Worm (Caenorhabditis elegans) whole organism, young adult: ENCODE measurements around the gene clec-202.
A peak's percentile ranks its signal among the peaks of the same experiment; 100 is the strongest.

Experiments
- F22D6.2 ChIP-seq: sonication (generic microtip); optimal IDR thresholded peaks from 2 replicates; lab custom pipeline; 2016; ENCODE audit warnings: mild to moderate bottlenecking, missing genetic modification characterization, missing compliant biosample characterization
- F23B12.7 ChIP-seq: sonication (generic microtip); optimal IDR thresholded peaks from 2 replicates; lab custom pipeline; 2017; ENCODE audit warnings: missing genetic modification characterization, mild to moderate bottlenecking, missing compliant biosample characterization, antibody characterized with exemption, moderate library complexity; ENCODE audit not compliant: insufficient read depth
- F37B4.10 ChIP-seq: fragments of 200-800 bp; sonication (Bioruptor generic); IDR thresholded peaks from 2 replicates; pipeline ENCODE4 v1.3.6; 2022; ENCODE audit warnings: missing genetic modification characterization, missing compliant biosample characterization
- K12H6.12 ChIP-seq: fragments of 200-800 bp; sonication (Bioruptor generic); optimal IDR thresholded peaks from 2 replicates; lab custom pipeline; 2018; ENCODE audit warnings: mild to moderate bottlenecking, missing genetic modification characterization, missing compliant biosample characterization
- Y53F4B.3 ChIP-seq: fragments of 200-800 bp; sonication (Bioruptor generic); IDR thresholded peaks from 2 replicates; pipeline ENCODE4 v1.3.6; 2022; ENCODE audit warnings: missing genetic modification reagents, missing genetic modification characterization, missing compliant biosample characterization
- Y53G8AR.9 ChIP-seq: fragments of 200-800 bp; sonication (Bioruptor generic); conservative IDR thresholded peaks from 2 replicates; pipeline ENCODE4 v1.3.6; 2022; ENCODE audit warnings: missing genetic modification reagents, missing genetic modification characterization, missing compliant biosample characterization
- Y79H2A.3 ChIP-seq: fragments of 200-800 bp; sonication (Bioruptor generic); conservative IDR thresholded peaks from 2 replicates; pipeline ENCODE4 v1.3.6; 2022; ENCODE audit warnings: missing genetic modification reagents, missing genetic modification characterization, missing compliant biosample characterization
- ama-1 ChIP-seq, 3 experiments: fragments of 150-350 bp in 1 of 3; sonication (generic microtip) in 2 of 3; optimal IDR thresholded peaks; 2 replicates each; lab custom pipeline; 2014 to 2018; ENCODE audit warnings: missing biosample characterization in 2 of 3, missing genetic modification characterization in 2 of 3, missing genetic modification reagents in 2 of 3
- aptf-3 ChIP-seq: fragments of 200-800 bp; sonication (Bioruptor generic); IDR thresholded peaks from 2 replicates; pipeline ENCODE4 v1.3.6; 2022; ENCODE audit warnings: missing genetic modification characterization, missing compliant biosample characterization
- attf-5 ChIP-seq: fragments of 200-800 bp; sonication (Bioruptor generic); optimal IDR thresholded peaks from 2 replicates; lab custom pipeline; 2018; ENCODE audit warnings: mild to moderate bottlenecking, missing genetic modification characterization, missing compliant biosample characterization
- bed-1 ChIP-seq: fragments of 200-800 bp; sonication (Bioruptor generic); IDR thresholded peaks from 2 replicates; pipeline ENCODE4 v1.3.6; 2022; ENCODE audit warnings: missing genetic modification reagents, missing genetic modification characterization, missing compliant biosample characterization
- ceh-79 ChIP-seq: sonication (generic microtip); optimal IDR thresholded peaks from 2 replicates; lab custom pipeline; 2017; ENCODE audit warnings: mild to moderate bottlenecking, missing genetic modification characterization, missing compliant biosample characterization
- dpl-1 ChIP-seq: fragments of 150-350 bp; optimal IDR thresholded peaks from 2 replicates; lab custom pipeline; 2014; ENCODE audit warnings: missing biosample characterization, missing genetic modification reagents, missing genetic modification characterization
- efl-1 ChIP-seq: fragments of 150-350 bp; optimal IDR thresholded peaks from 2 replicates; lab custom pipeline; 2014; ENCODE audit warnings: missing biosample characterization, missing genetic modification reagents, missing genetic modification characterization
- ets-4 ChIP-seq: fragments of 200-800 bp; sonication (Bioruptor generic); optimal IDR thresholded peaks from 2 replicates; lab custom pipeline; 2018; ENCODE audit warnings: mild to moderate bottlenecking, missing genetic modification characterization, missing compliant biosample characterization
- gei-17 ChIP-seq: fragments of 200-800 bp; sonication (Bioruptor generic); optimal IDR thresholded peaks from 2 replicates; lab custom pipeline; 2018; ENCODE audit warnings: mild to moderate bottlenecking, missing genetic modification characterization, missing compliant biosample characterization
- hmg-1.2 ChIP-seq: fragments of 200-800 bp; sonication (Bioruptor generic); IDR thresholded peaks from 2 replicates; pipeline ENCODE4 v1.3.6; 2022; ENCODE audit warnings: missing genetic modification reagents, missing genetic modification characterization, missing compliant biosample characterization
- hsf-1 ChIP-seq: fragments of 200-800 bp; sonication (Bioruptor generic); IDR thresholded peaks from 2 replicates; pipeline ENCODE4 v1.3.6; 2022; ENCODE audit warnings: missing genetic modification reagents, missing genetic modification characterization, missing compliant biosample characterization
- let-607 ChIP-seq, 2 experiments: fragments of 200-800 bp in 1 of 2; sonication (Bioruptor generic) in 1 of 2; sonication (generic microtip) in 1 of 2; optimal IDR thresholded peaks; 2 replicates each; lab custom pipeline; 2016 to 2018; ENCODE audit warnings: mild to moderate bottlenecking in 2 of 2, missing compliant biosample characterization in 2 of 2, missing genetic modification characterization in 2 of 2, moderate library complexity in 2 of 2, missing genotype in 1 of 2
- madf-8 ChIP-seq: fragments of 200-800 bp; sonication (Bioruptor generic); conservative IDR thresholded peaks from 2 replicates; pipeline ENCODE4 v1.3.6; 2022; ENCODE audit warnings: missing genetic modification reagents, missing genetic modification characterization, missing compliant biosample characterization
- mcd-1 ChIP-seq: fragments of 200-800 bp; sonication (Bioruptor generic); IDR thresholded peaks from 2 replicates; pipeline ENCODE4 v1.3.6; 2022; ENCODE audit warnings: missing genetic modification reagents, missing genetic modification characterization, missing compliant biosample characterization
- mes-4 ChIP-seq: sonication (generic microtip); optimal IDR thresholded peaks from 2 replicates; lab custom pipeline; 2016; ENCODE audit warnings: missing genotype, missing genetic modification characterization, missing compliant biosample characterization
- mxl-1 ChIP-seq: sonication (generic microtip); optimal IDR thresholded peaks from 2 replicates; lab custom pipeline; 2016; ENCODE audit warnings: missing genetic modification characterization, missing compliant biosample characterization
- nhr-120 ChIP-seq: fragments of 200-800 bp; sonication (Bioruptor generic); IDR thresholded peaks from 2 replicates; pipeline ENCODE4 v1.3.6; 2022; ENCODE audit warnings: missing genetic modification characterization, missing compliant biosample characterization
- nhr-179 ChIP-seq: sonication (generic microtip); optimal IDR thresholded peaks from 2 replicates; lab custom pipeline; 2016; ENCODE audit warnings: mild to moderate bottlenecking, missing genetic modification characterization, missing compliant biosample characterization
- nhr-80 ChIP-seq: sonication (generic microtip); optimal IDR thresholded peaks from 2 replicates; lab custom pipeline; 2016; ENCODE audit warnings: missing genetic modification characterization, missing compliant biosample characterization
- rcor-1 ChIP-seq: fragments of 200-800 bp; sonication (Bioruptor generic); IDR thresholded peaks from 2 replicates; pipeline ENCODE4 v1.3.6; 2022; ENCODE audit warnings: missing genetic modification reagents, missing genetic modification characterization, missing compliant biosample characterization
- snpc-1.1 ChIP-seq: sonication (generic microtip); optimal IDR thresholded peaks from 2 replicates; lab custom pipeline; 2017; ENCODE audit warnings: missing genetic modification characterization, mild to moderate bottlenecking, missing compliant biosample characterization, antibody characterized with exemption, moderate library complexity, missing genotype, missing genetic modification reagents; ENCODE audit not compliant: insufficient read depth
- snpc-4 ChIP-seq, 5 experiments: fragments of 150-350 bp in 1 of 5; sonication (generic microtip) in 4 of 5; optimal IDR thresholded peaks; 2 replicates each; lab custom pipeline; 2014 to 2018; ENCODE audit warnings: missing genetic modification characterization in 5 of 5, missing biosample characterization in 3 of 5, antibody characterized with exemption in 2 of 5, mild to moderate bottlenecking in 2 of 5, missing compliant biosample characterization in 2 of 5, missing genotype in 2 of 5, moderate library complexity in 2 of 5, missing genetic modification reagents in 1 of 5
- sptf-2 ChIP-seq: fragments of 200-800 bp; sonication (Bioruptor generic); optimal IDR thresholded peaks from 2 replicates; lab custom pipeline; 2018; ENCODE audit warnings: mild to moderate bottlenecking, missing genetic modification characterization, missing compliant biosample characterization
- unc-62 ChIP-seq: fragments of 150-350 bp; optimal IDR thresholded peaks from 2 replicates; lab custom pipeline; 2014; ENCODE audit warnings: missing biosample characterization, missing genetic modification reagents, missing genetic modification characterization
- zfh-2 ChIP-seq: fragments of 200-800 bp; sonication (Bioruptor generic); conservative IDR thresholded peaks from 2 replicates; pipeline ENCODE4 v1.3.6; 2022; ENCODE audit warnings: missing genetic modification reagents, missing genetic modification characterization, missing compliant biosample characterization
- ztf-18 ChIP-seq: sonication (generic microtip); optimal IDR thresholded peaks from 2 replicates; lab custom pipeline; 2016; ENCODE audit warnings: missing genotype, mild to moderate bottlenecking, missing genetic modification characterization, missing compliant biosample characterization
- ztf-26 ChIP-seq: sonication (generic microtip); optimal IDR thresholded peaks from 2 replicates; lab custom pipeline; 2017; ENCODE audit warnings: missing genetic modification characterization, missing compliant biosample characterization

The clec-202 gene

ce11 chrIV:17333542-17334281 lies 27.5 kb upstream of the clec-202 start, which contains the start of gene C49C3.15:
Gene C49C3.15 (plus strand): TSS chrIV:17334231.
- TF ChIP-seq ama-1 (optimal IDR thresholded peaks at IDR 0.05; lab: Kevin White, UChicago) (no peak), ama-1 (GFP tag; optimal IDR thresholded peaks at IDR 0.05; lab: Kevin White, UChicago) (peak in 1 of 2 experiments; percentile 21), hmg-1.2 (GFP tag; lab: Robert Waterston, UW) (peak; percentile 51; the same call in 1 of the 2 replicates), mcd-1 (GFP tag; lab: Robert Waterston, UW) (0 out of 2 replicates have a peak, but pooled peaks have one; percentile 11), K12H6.12 (tag; lab: Kevin White, UChicago) (no peak), attf-5 (GFP tag; lab: Kevin White, UChicago) (peak; percentile 71), F23B12.7 (tag; lab: Kevin White, UChicago) (peak; percentile 20), sptf-2 (GFP tag; lab: Kevin White, UChicago) (no peak), gei-17 (GFP tag; lab: Kevin White, UChicago) (no peak), mes-4 (tag; lab: Kevin White, UChicago) (no peak), ztf-18 (tag; lab: Kevin White, UChicago) (peak; percentile 13), snpc-4 (GFP tag; optimal IDR thresholded peaks at IDR 0.05; lab: Kevin White, UChicago) (no peak), snpc-4 (tag; optimal IDR thresholded peaks at IDR 0.05; lab: Kevin White, UChicago) (peak in 1 of 4 experiments; percentile 52), nhr-80 (peak; percentile 15)

ce11 chrIV:17335031-17335430 lies 26.2 kb upstream of the clec-202 start, which contains the start of gene C49C3.8:
Gene C49C3.8 (plus strand): TSS chrIV:17335203.
- TF ChIP-seq aptf-3 (GFP tag; lab: Robert Waterston, UW) (no peak), F22D6.2 (tag; lab: Kevin White, UChicago) (no peak), Y79H2A.3 (GFP tag; lab: Robert Waterston, UW) (no peak), madf-8 (GFP tag; lab: Robert Waterston, UW) (no peak), nhr-120 (GFP tag; lab: Robert Waterston, UW) (no peak)
- TF ChIP-seq, all 124 proteins: peak for 0

ce11 chrIV:17338920-17339510 lies 22.2 kb upstream of the clec-202 start, which contains the start of gene C49C3.10:
Gene C49C3.10 (minus strand): TSS chrIV:17338970.
- no peak for TF ChIP-seq hmg-1.2 (GFP tag; lab: Robert Waterston, UW)
- no peak for TF ChIP-seq bed-1 (GFP tag; lab: Robert Waterston, UW)
- TF ChIP-seq ztf-26: no peak
- TF ChIP-seq Y53G8AR.9 (GFP tag; lab: Robert Waterston, UW): no peak
- peak; percentile 60 for TF ChIP-seq nhr-80
- TF ChIP-seq efl-1 (GFP tag; lab: Kevin White, UChicago): no peak
- no peak for TF ChIP-seq ceh-79 (tag; lab: Kevin White, UChicago)
- TF ChIP-seq rcor-1 (GFP tag; lab: Robert Waterston, UW): no peak
- TF ChIP-seq, all 124 proteins: peak for 1

- TF ChIP-seq sptf-2 (GFP tag; lab: Kevin White, UChicago) (no peak), snpc-1.1 (no peak)
These were observed 20.2 kb upstream of the clec-202 start for ce11 chrIV:17341033-17341432.

ce11 chrIV:17342179-17342578 lies 19.1 kb upstream of the clec-202 start, which contains the start of gene C49C3.9:
Gene C49C3.9 (minus strand): TSS chrIV:17342314.
- TF ChIP-seq nhr-80 (peak; percentile 80), madf-8 (GFP tag; lab: Robert Waterston, UW) (no peak), ets-4 (GFP tag; lab: Kevin White, UChicago) (peak; percentile 20)

ce11 chrIV:17342667-17343066 lies 18.6 kb upstream of the clec-202 start, which contains the start of gene C49C3.21:
Gene C49C3.21 (plus strand): TSS chrIV:17342967.
- TF ChIP-seq F37B4.10 (GFP tag; lab: Robert Waterston, UW) (no peak), unc-62 (GFP tag; lab: Kevin White, UChicago) (no peak), dpl-1 (GFP tag; lab: Kevin White, UChicago) (no peak), gei-17 (GFP tag; lab: Kevin White, UChicago) (no peak), mcd-1 (GFP tag; lab: Robert Waterston, UW) (no peak), K12H6.12 (tag; lab: Kevin White, UChicago) (no peak), mxl-1 (tag; lab: Kevin White, UChicago) (no peak), nhr-179 (tag; lab: Kevin White, UChicago) (no peak), let-607 (tag; optimal IDR thresholded peaks at IDR 0.05; lab: Kevin White, UChicago) (no peak), ama-1 (optimal IDR thresholded peaks at IDR 0.05; lab: Kevin White, UChicago) (no peak), ama-1 (GFP tag; optimal IDR thresholded peaks at IDR 0.05; lab: Kevin White, UChicago) (no peak), nhr-80 (no peak), Y53F4B.3 (GFP tag; lab: Robert Waterston, UW) (no peak), zfh-2 (GFP tag; lab: Robert Waterston, UW) (no peak), hsf-1 (GFP tag; lab: Robert Waterston, UW) (no peak), Y53G8AR.9 (GFP tag; lab: Robert Waterston, UW) (no peak)
